Worm (Caenorhabditis elegans): ENCODE results near the gene nhr-20.

ce11 chrIII:4276277-4276676, 43.3 kb upstream of the nhr-20 start:
- TF ChIP-seq unc-55 (GFP tag; optimal IDR thresholded peaks at IDR 0.05) (no peak), unc-62 (GFP tag; optimal IDR thresholded peaks at IDR 0.05) (no peak), sem-4 (tag; optimal IDR thresholded peaks at IDR 0.05) (no peak), ceh-82 (tag; optimal IDR thresholded peaks at IDR 0.05) (no peak)
